Fruit fly (Drosophila melanogaster) whole organism, embryonic: ENCODE results near the gene Ir64a.

Experiments
- Adf1 ChIP-seq: fragments of 200-800 bp; sonication (Bioruptor generic); IDR thresholded peaks from 2 replicates; pipeline ENCODE4 v1.3.6; 2022; ENCODE audit warnings: missing biosample characterization, missing genetic modification characterization
- Blimp-1 ChIP-seq: fragments of 200-800 bp; sonication (Bioruptor generic); optimal IDR thresholded peaks from 3 replicates; lab custom pipeline; 2018; ENCODE audit warnings: missing biosample characterization, missing genetic modification characterization, mild to moderate bottlenecking, moderate library complexity, missing genetic modification reagents
- C15 ChIP-seq: fragments of 200-800 bp; sonication (Bioruptor generic); IDR thresholded peaks from 3 replicates; pipeline ENCODE4 v1.3.6; 2022; ENCODE audit warnings: missing biosample characterization, missing genetic modification characterization
- CG11456 ChIP-seq: fragments of 200-800 bp; sonication (Bioruptor generic); IDR thresholded peaks from 3 replicates; pipeline ENCODE4 v1.3.6; 2022; ENCODE audit warnings: missing biosample characterization, missing genetic modification characterization
- CG11723 ChIP-seq: fragments of 200-800 bp; sonication (Bioruptor generic); optimal IDR thresholded peaks from 2 replicates; lab custom pipeline; 2017; ENCODE audit warnings: missing biosample characterization, mild to moderate bottlenecking, missing genetic modification characterization
- CG12942 ChIP-seq: fragments of 200-800 bp; sonication (Bioruptor generic); optimal IDR thresholded peaks from 3 replicates; lab custom pipeline; 2016; ENCODE audit warnings: missing biosample characterization, missing genetic modification characterization
- CG13424 ChIP-seq: fragments of 200-800 bp; sonication (Bioruptor generic); optimal IDR thresholded peaks from 2 replicates; lab custom pipeline; 2019; ENCODE audit warnings: missing biosample characterization, mild to moderate bottlenecking, missing genetic modification characterization, moderate library complexity
- CG1603 ChIP-seq: fragments of 200-800 bp; sonication (Bioruptor generic); optimal IDR thresholded peaks from 2 replicates; lab custom pipeline; 2019; ENCODE audit warnings: missing biosample characterization, mild to moderate bottlenecking, missing genetic modification characterization, moderate library complexity
- CG16863 ChIP-seq: fragments of 200-800 bp; sonication (Bioruptor generic); optimal IDR thresholded peaks from 3 replicates; lab custom pipeline; 2016; ENCODE audit warnings: missing biosample characterization, missing genetic modification characterization
- CG17359 ChIP-seq: fragments of 200-800 bp; sonication (Bioruptor generic); optimal IDR thresholded peaks from 3 replicates; lab custom pipeline; 2018; ENCODE audit warnings: missing biosample characterization, mild to moderate bottlenecking, missing genetic modification characterization, moderate library complexity
- CG17568 ChIP-seq: fragments of 200-800 bp; sonication (Bioruptor generic); optimal IDR thresholded peaks from 2 replicates; lab custom pipeline; 2018; ENCODE audit warnings: missing biosample characterization, mild to moderate bottlenecking, missing genetic modification characterization, moderate library complexity
- CG17802 ChIP-seq: fragments of 200-800 bp; sonication (Bioruptor generic); optimal IDR thresholded peaks from 2 replicates; lab custom pipeline; 2018; ENCODE audit warnings: missing biosample characterization, mild to moderate bottlenecking, missing genetic modification characterization, moderate library complexity
- CG18599 ChIP-seq: fragments of 200-800 bp; sonication (Bioruptor generic); optimal IDR thresholded peaks from 3 replicates; lab custom pipeline; 2017; ENCODE audit warnings: missing biosample characterization, missing genetic modification characterization, mild to moderate bottlenecking, moderate library complexity, missing genetic modification reagents
- CG31365 ChIP-seq: fragments of 200-800 bp; sonication (Bioruptor generic); optimal IDR thresholded peaks from 2 replicates; lab custom pipeline; 2018; ENCODE audit warnings: missing biosample characterization, mild to moderate bottlenecking, missing genetic modification characterization
- CG34224 ChIP-seq: fragments of 200-800 bp; sonication (Bioruptor generic); IDR thresholded peaks from 3 replicates; pipeline ENCODE4 v1.3.6; 2022; ENCODE audit warnings: missing biosample characterization, missing genetic modification characterization; ENCODE audit not compliant: partially characterized antibody
- CG34422 ChIP-seq: fragments of 200-800 bp; sonication (Bioruptor generic); IDR thresholded peaks from 3 replicates; pipeline ENCODE4 v1.3.6; 2022; ENCODE audit warnings: missing biosample characterization, missing genetic modification characterization
- CG4404 ChIP-seq: fragments of 200-800 bp; sonication (Bioruptor generic); IDR thresholded peaks from 2 replicates; pipeline ENCODE4 v1.3.6; 2022; ENCODE audit warnings: missing biosample characterization, missing genetic modification characterization
- CG6683 ChIP-seq: fragments of 200-800 bp; sonication (Bioruptor generic); optimal IDR thresholded peaks from 2 replicates; lab custom pipeline; 2017; ENCODE audit warnings: missing biosample characterization, mild to moderate bottlenecking, missing genetic modification characterization, missing genetic modification reagents
- CG7357 ChIP-seq: fragments of 200-800 bp; sonication (Bioruptor generic); IDR thresholded peaks from 3 replicates; pipeline ENCODE4 v1.3.6; 2022; ENCODE audit warnings: missing biosample characterization, missing genetic modification characterization
- CG7928 ChIP-seq: fragments of 200-800 bp; sonication (Bioruptor generic); optimal IDR thresholded peaks from 2 replicates; lab custom pipeline; 2017; ENCODE audit warnings: missing biosample characterization, mild to moderate bottlenecking, missing genetic modification characterization
- CG8924 ChIP-seq: fragments of 200-800 bp; optimal IDR thresholded peaks from 3 replicates; lab custom pipeline; 2019; ENCODE audit warnings: missing biosample characterization, mild to moderate bottlenecking, missing genetic modification characterization, moderate library complexity
- CTCF ChIP-seq: fragments of 200-800 bp; sonication (Bioruptor generic); optimal IDR thresholded peaks from 2 replicates; lab custom pipeline; 2017; ENCODE audit warnings: missing biosample characterization, mild to moderate bottlenecking, missing genetic modification characterization, moderate library complexity
- Dek ChIP-seq: fragments of 200-800 bp; sonication (Bioruptor generic); optimal IDR thresholded peaks from 3 replicates; lab custom pipeline; 2019; ENCODE audit warnings: missing biosample characterization, mild to moderate bottlenecking, missing genetic modification characterization, moderate library complexity
- E2f2 ChIP-seq: fragments of 200-800 bp; sonication (Bioruptor generic); IDR thresholded peaks from 2 replicates; pipeline ENCODE4 v1.3.6; 2022; ENCODE audit warnings: missing biosample characterization, missing genetic modification characterization
- HLH54F ChIP-seq: fragments of 200-800 bp; sonication (Bioruptor generic); optimal IDR thresholded peaks from 3 replicates; lab custom pipeline; 2016; ENCODE audit warnings: missing biosample characterization, missing genetic modification characterization
- HLHmδ ChIP-seq: fragments of 200-800 bp; sonication (Bioruptor generic); optimal IDR thresholded peaks from 2 replicates; lab custom pipeline; 2018; ENCODE audit warnings: missing biosample characterization, mild to moderate bottlenecking, missing genetic modification characterization, moderate library complexity
- Hey ChIP-seq: fragments of 200-800 bp; sonication (Bioruptor generic); optimal IDR thresholded peaks from 3 replicates; lab custom pipeline; 2018; ENCODE audit warnings: missing biosample characterization, mild to moderate bottlenecking, missing genetic modification characterization
- Hmr ChIP-seq: fragments of 200-800 bp; sonication (Bioruptor generic); optimal IDR thresholded peaks from 3 replicates; lab custom pipeline; 2017; ENCODE audit warnings: mild to moderate bottlenecking, missing biosample characterization, missing genetic modification reagents, missing genetic modification characterization
- Meics ChIP-seq: fragments of 200-800 bp; sonication (Bioruptor generic); optimal IDR thresholded peaks from 2 replicates; lab custom pipeline; 2017; ENCODE audit warnings: missing biosample characterization, mild to moderate bottlenecking, missing genetic modification characterization
- Nf-YB ChIP-seq: fragments of 200-800 bp; sonication (Bioruptor generic); optimal IDR thresholded peaks from 3 replicates; lab custom pipeline; 2019; ENCODE audit warnings: missing biosample characterization, mild to moderate bottlenecking, missing genetic modification characterization, moderate library complexity
- Oli ChIP-seq: fragments of 200-800 bp; sonication (Bioruptor generic); optimal IDR thresholded peaks from 2 replicates; lab custom pipeline; 2018; ENCODE audit warnings: missing biosample characterization, mild to moderate bottlenecking, missing genetic modification characterization, moderate library complexity
- Spps ChIP-seq: fragments of 200-800 bp; sonication (Bioruptor generic); optimal IDR thresholded peaks from 2 replicates; lab custom pipeline; 2018; ENCODE audit warnings: missing biosample characterization, mild to moderate bottlenecking, missing genetic modification characterization
- ap ChIP-seq: fragments of 200-800 bp; sonication (Bioruptor generic); IDR thresholded peaks from 2 replicates; pipeline ENCODE4 v1.3.6; 2022; ENCODE audit warnings: missing biosample characterization, missing genetic modification characterization
- ara ChIP-seq: fragments of 200-800 bp; sonication (Bioruptor generic); IDR thresholded peaks from 2 replicates; pipeline ENCODE4 v1.3.6; 2022; ENCODE audit warnings: missing biosample characterization, missing genetic modification characterization
- az2 ChIP-seq: fragments of 200-800 bp; sonication (Bioruptor generic); optimal IDR thresholded peaks from 3 replicates; lab custom pipeline; 2016; ENCODE audit warnings: missing biosample characterization, missing genetic modification characterization
- bbx ChIP-seq: fragments of 200-800 bp; sonication (Bioruptor generic); IDR thresholded peaks from 2 replicates; pipeline ENCODE4 v1.3.6; 2022; ENCODE audit warnings: missing biosample characterization, missing genetic modification characterization; ENCODE audit not compliant: partially characterized antibody
- cg ChIP-seq: fragments of 200-800 bp; sonication (Bioruptor generic); optimal IDR thresholded peaks from 3 replicates; lab custom pipeline; 2019; ENCODE audit warnings: missing biosample characterization, mild to moderate bottlenecking, missing genetic modification characterization, moderate library complexity
- chif ChIP-seq, 2 experiments: fragments of 200-800 bp; sonication (Bioruptor generic); optimal IDR thresholded peaks; 3 replicates each; lab custom pipeline; 2016; ENCODE audit warnings: missing biosample characterization in 2 of 2, missing genetic modification characterization in 2 of 2
- disco-r ChIP-seq: fragments of 200-800 bp; sonication (Bioruptor generic); optimal IDR thresholded peaks from 2 replicates; lab custom pipeline; 2016; ENCODE audit warnings: missing biosample characterization, missing genetic modification characterization
- dpn ChIP-seq, 2 experiments: fragments of 200-800 bp; sonication (Bioruptor generic); optimal IDR thresholded peaks; 3 replicates each; lab custom pipeline; 2016; ENCODE audit warnings: missing biosample characterization in 2 of 2, missing genetic modification characterization in 2 of 2
- hth ChIP-seq: fragments of >200 bp; optimal IDR thresholded peaks from 2 replicates; lab custom pipeline; 2017; ENCODE audit warnings: inconsistent platforms
- oc ChIP-seq: fragments of 200-800 bp; sonication (Bioruptor generic); optimal IDR thresholded peaks from 2 replicates; lab custom pipeline; 2018; ENCODE audit warnings: missing biosample characterization, mild to moderate bottlenecking, missing genetic modification characterization, moderate library complexity
- pb ChIP-seq: fragments of 200-800 bp; sonication (Bioruptor generic); optimal IDR thresholded peaks from 3 replicates; lab custom pipeline; 2016; ENCODE audit warnings: missing biosample characterization, missing genetic modification characterization
- pita ChIP-seq: fragments of 200-800 bp; sonication (Bioruptor generic); optimal IDR thresholded peaks from 2 replicates; lab custom pipeline; 2017; ENCODE audit warnings: missing biosample characterization, mild to moderate bottlenecking, missing genetic modification characterization
- prd ChIP-seq, 3 experiments: fragments of >200 bp in 2 of 3; fragments of 200-800 bp in 1 of 3; sonication (Bioruptor generic) in 1 of 3; optimal IDR thresholded peaks in 2 of 3; IDR thresholded peaks in 1 of 3; 2 replicates in 2 of 3; 3 replicates in 1 of 3; pipeline versions ENCODE4 v1.3.6 to Lab custom; 2017 to 2022; ENCODE audit warnings: missing biosample characterization in 1 of 3, missing genetic modification characterization in 1 of 3
- sens ChIP-seq: fragments of 200-800 bp; sonication (Bioruptor generic); peaks from one replicate; lab custom pipeline; 2016; ENCODE audit warnings: missing biosample characterization, missing genetic modification characterization
- unc-4 ChIP-seq: fragments of 200-800 bp; sonication (Bioruptor generic); IDR thresholded peaks from 2 replicates; pipeline ENCODE4 v1.3.6; 2022; ENCODE audit warnings: missing biosample characterization, missing genetic modification characterization; ENCODE audit not compliant: partially characterized antibody
- z ChIP-seq: fragments of 200-800 bp; sonication (Bioruptor generic); IDR thresholded peaks from 3 replicates; pipeline ENCODE4 v1.3.6; 2022; ENCODE audit warnings: missing biosample characterization, missing genetic modification characterization
- zfh1 ChIP-seq: fragments of 200-800 bp; sonication (Bioruptor generic); IDR thresholded peaks from 3 replicates; pipeline ENCODE4 v1.3.6; 2022; ENCODE audit warnings: missing biosample characterization, missing genetic modification characterization

Gene Ir64a

DNA sequence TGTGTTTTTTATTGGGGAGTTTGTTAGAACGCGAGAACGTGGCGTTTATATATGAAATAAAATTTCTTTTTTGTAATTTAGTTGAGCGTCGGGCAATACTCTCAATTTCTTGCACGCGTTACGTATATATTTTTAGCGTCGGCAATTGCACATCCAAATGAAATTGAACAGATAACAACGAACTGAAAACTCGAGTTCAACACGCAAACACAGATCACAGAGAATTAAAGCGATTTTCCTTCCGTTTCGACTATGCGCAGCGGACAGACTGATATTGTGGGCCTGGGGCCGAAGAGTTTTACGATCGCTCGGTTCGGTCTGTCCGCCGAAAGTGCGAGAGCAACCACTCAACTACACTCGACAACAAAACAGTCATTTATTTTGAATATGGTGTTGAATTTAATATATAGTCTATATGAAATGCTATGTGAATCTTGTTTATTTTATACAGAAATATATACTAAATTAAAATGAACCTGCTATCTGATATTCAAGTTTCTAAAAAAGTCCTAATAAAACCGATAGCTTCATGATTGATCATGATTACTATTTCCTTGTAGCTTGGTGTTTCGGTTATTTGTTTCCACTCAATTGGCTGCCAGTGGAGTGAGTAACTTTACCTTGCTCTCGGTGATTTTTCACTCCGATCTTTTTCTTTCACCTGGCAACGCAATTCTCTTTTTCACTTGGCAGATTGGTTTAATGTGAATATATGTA lies 27.4 kb downstream of the Ir64a start, which contains the start of gene CG46456 (continued):
- peak; percentile 95 for TF ChIP-seq Blimp-1 (GFP tag; lab: Kevin White, UChicago)
- TF ChIP-seq Adf1 (GFP tag; lab: Robert Waterston, UW) = peak; percentile 74
- TF ChIP-seq Spps (tag; lab: Kevin White, UChicago) = peak; percentile 96
- peak; percentile 96 for TF ChIP-seq Meics
- no peak for TF ChIP-seq prd (optimal IDR thresholded peaks at IDR 0.05; lab: Kevin White, UChicago)
- peak; percentile 93 for TF ChIP-seq prd (GFP tag; IDR thresholded peaks at IDR 0.05; lab: Robert Waterston, UW)
- TF ChIP-seq chif (GFP tag; optimal IDR thresholded peaks at IDR 0.05; lab: Kevin White, UChicago) = peak; percentile 47 to 77
- TF ChIP-seq CTCF (GFP tag; lab: Kevin White, UChicago) = peak; percentile 55
- peak; percentile 42 for TF ChIP-seq CG16863 (GFP tag; lab: Kevin White, UChicago)
- TF ChIP-seq hth (lab: Kevin White, UChicago) = no peak
- TF ChIP-seq sens (GFP tag; lab: Kevin White, UChicago) = peak; percentile 94
- TF ChIP-seq E2f2 (GFP tag; lab: Robert Waterston, UW) = peak; percentile 78
- TF ChIP-seq pita = no peak
- TF ChIP-seq az2 (GFP tag; lab: Kevin White, UChicago) = peak; percentile 94
- peak; percentile 85 for TF ChIP-seq C15 (GFP tag; lab: Robert Waterston, UW)
- TF ChIP-seq HLH54F (GFP tag; lab: Kevin White, UChicago) = peak; percentile 63
- peak; percentile 91 for TF ChIP-seq ara (GFP tag; lab: Robert Waterston, UW)
- TF ChIP-seq Hmr = peak; percentile 96
- TF ChIP-seq CG34224 (GFP tag; lab: Robert Waterston, UW) = peak; percentile 80
- TF ChIP-seq disco-r = peak; percentile 46
- TF ChIP-seq pb (GFP tag; lab: Kevin White, UChicago) = no peak
- peak; percentile 55 for TF ChIP-seq CG17802 (tag; lab: Kevin White, UChicago)
- peak; percentile 9; the same call in 1 of the 2 replicates for TF ChIP-seq bbx
- peak; percentile 98 for TF ChIP-seq z (GFP tag; lab: Robert Waterston, UW)
- TF ChIP-seq ap = peak; percentile 84
- TF ChIP-seq Hey (tag; lab: Kevin White, UChicago) = peak; percentile 33
- TF ChIP-seq HLHmδ (GFP tag; lab: Kevin White, UChicago) = peak; percentile 23
- TF ChIP-seq Dek (tag; lab: Kevin White, UChicago) = peak; percentile 95
- TF ChIP-seq cg = no peak
- peak; percentile 65 for TF ChIP-seq CG7928
- TF ChIP-seq CG1603 (tag; lab: Kevin White, UChicago) = peak; percentile 67
- TF ChIP-seq CG17359 = peak; percentile 95
- TF ChIP-seq Oli (tag; lab: Kevin White, UChicago) = peak; percentile 96
- peak; percentile 93 for TF ChIP-seq CG6683 (GFP tag; lab: Kevin White, UChicago)
- peak; percentile 81 for TF ChIP-seq CG7357 (GFP tag; lab: Robert Waterston, UW)
- TF ChIP-seq unc-4 (GFP tag; lab: Robert Waterston, UW) = peak; percentile 27; the same call in 1 of the 2 replicates
- peak; percentile 83 for TF ChIP-seq CG31365
- peak; percentile 96 for TF ChIP-seq CG13424 (tag; lab: Kevin White, UChicago)
- peak; percentile 80; the same call in 2 of the 3 replicates for TF ChIP-seq CG11456 (GFP tag; lab: Robert Waterston, UW)
- TF ChIP-seq dpn (GFP tag; optimal IDR thresholded peaks at IDR 0.05; lab: Kevin White, UChicago) = peak; percentile 73 to 93
- peak; percentile 88 for TF ChIP-seq CG12942 (GFP tag; lab: Kevin White, UChicago)
- peak; percentile 92 for TF ChIP-seq CG34422
- peak; percentile 87 for TF ChIP-seq Nf-YB (GFP tag; lab: Kevin White, UChicago)
- TF ChIP-seq CG4404 (GFP tag; lab: Robert Waterston, UW) = peak; percentile 79
- peak; percentile 84 for TF ChIP-seq CG11723 (GFP tag; lab: Kevin White, UChicago)
- TF ChIP-seq zfh1 (GFP tag; lab: Robert Waterston, UW) = peak; percentile 88; the same call in 2 of the 3 replicates
- peak; percentile 98 for TF ChIP-seq CG8924
- peak; percentile 95 for TF ChIP-seq CG17568 (GFP tag; lab: Kevin White, UChicago)
- peak; percentile 94 for TF ChIP-seq oc
- TF ChIP-seq CG18599 (GFP tag; lab: Kevin White, UChicago) = peak; percentile 98
